Fruit fly (Drosophila melanogaster) whole organism, wandering third instar larva: ENCODE measurements around the gene GluRIIA.

ENCODE experiments used
- Abd-B ChIP-seq: fragments of >200 bp; optimal IDR thresholded peaks from 2 replicates; lab custom pipeline; 2017; ENCODE audit warnings: missing biosample characterization, missing genetic modification characterization
- CG9705 ChIP-seq: fragments of 200-800 bp; sonication (Bioruptor generic); optimal IDR thresholded peaks from 2 replicates; lab custom pipeline; 2018; ENCODE audit warnings: missing biosample characterization, mild to moderate bottlenecking, missing genetic modification characterization
- Dfd ChIP-seq: fragments of >200 bp; optimal IDR thresholded peaks from 2 replicates; lab custom pipeline; 2017; ENCODE audit warnings: missing biosample characterization, missing genetic modification characterization
- Dif ChIP-seq: fragments of 200-275, 200-300 bp; sonication (Bioruptor generic); optimal IDR thresholded peaks from 2 replicates; lab custom pipeline; 2018; ENCODE audit warnings: missing biosample characterization, missing genetic modification characterization; ENCODE audit not compliant: partially characterized antibody
- GATAd ChIP-seq: sonication (Bioruptor generic); optimal IDR thresholded peaks from 2 replicates; lab custom pipeline; 2016; ENCODE audit warnings: missing biosample characterization, missing genetic modification characterization
- HLH106 ChIP-seq: fragments of 200-800 bp; optimal IDR thresholded peaks from 3 replicates; lab custom pipeline; 2019; ENCODE audit warnings: missing biosample characterization, mild to moderate bottlenecking, missing genetic modification characterization, moderate library complexity
- Hnf4 ChIP-seq: fragments of 200-800 bp; sonication (Bioruptor generic); optimal IDR thresholded peaks from 2 replicates; lab custom pipeline; 2016; ENCODE audit warnings: missing biosample characterization, mild to moderate bottlenecking, missing genetic modification characterization
- Jra ChIP-seq: sonication (Bioruptor generic); optimal IDR thresholded peaks from 2 replicates; lab custom pipeline; 2016; ENCODE audit warnings: missing biosample characterization, missing genetic modification characterization
- Mio ChIP-seq: sonication (Bioruptor generic); optimal IDR thresholded peaks from 2 replicates; lab custom pipeline; 2016; ENCODE audit warnings: missing biosample characterization, missing genetic modification characterization
- Myc ChIP-seq: fragments of >200 bp; optimal IDR thresholded peaks from 2 replicates; lab custom pipeline; 2017
- N ChIP-seq: fragments of >200 bp; optimal IDR thresholded peaks from 2 replicates; lab custom pipeline; 2018; ENCODE audit warnings: missing biosample characterization, missing external identifiers, missing genetic modification characterization
- OdsH ChIP-seq: fragments of 200-800 bp; sonication (Bioruptor generic); optimal IDR thresholded peaks from 2 replicates; lab custom pipeline; 2016; ENCODE audit warnings: missing biosample characterization, mild to moderate bottlenecking, missing genetic modification characterization
- Sp1 ChIP-seq: fragments of 200-800 bp; sonication (Bioruptor generic); optimal IDR thresholded peaks from 3 replicates; lab custom pipeline; 2019; ENCODE audit warnings: missing biosample characterization, mild to moderate bottlenecking, missing genetic modification characterization, moderate library complexity
- br ChIP-seq: fragments of 200-800 bp; sonication (Bioruptor generic); optimal IDR thresholded peaks from 2 replicates; lab custom pipeline; 2016; ENCODE audit warnings: missing biosample characterization, missing genetic modification characterization
- brk ChIP-seq: fragments of 200-800 bp; sonication (Bioruptor generic); optimal IDR thresholded peaks from 2 replicates; lab custom pipeline; 2016; ENCODE audit warnings: missing biosample characterization, mild to moderate bottlenecking, missing genetic modification characterization
- dl ChIP-seq, 2 experiments: fragments of 175-275, 200-275 bp in 1 of 2; fragments of 200-275 bp in 1 of 2; sonication (Bioruptor generic); optimal IDR thresholded peaks; lab custom pipeline; 2018; ENCODE audit warnings: mild to moderate bottlenecking in 2 of 2, missing biosample characterization in 2 of 2, missing genetic modification characterization in 2 of 2, moderate library complexity in 2 of 2; ENCODE audit not compliant: partially characterized antibody in 2 of 2, insufficient read depth in 1 of 2
- dmrt93B ChIP-seq: fragments of 200-800 bp; sonication (Bioruptor generic); optimal IDR thresholded peaks from 2 replicates; lab custom pipeline; 2018; ENCODE audit warnings: missing biosample characterization, mild to moderate bottlenecking, missing genetic modification characterization
- dsf ChIP-seq: sonication (Bioruptor generic); optimal IDR thresholded peaks from 2 replicates; lab custom pipeline; 2016; ENCODE audit warnings: missing biosample characterization, missing genetic modification characterization, borderline replicate concordance
- ey ChIP-seq: fragments of 200-800 bp; sonication (Bioruptor generic); optimal IDR thresholded peaks from 2 replicates; lab custom pipeline; 2016; ENCODE audit warnings: missing biosample characterization, missing genetic modification characterization
- foxo ChIP-seq, 2 experiments: fragments of 200-800 bp; sonication (Bioruptor generic); optimal IDR thresholded peaks; 2 replicates in 1 of 2; 3 replicates in 1 of 2; lab custom pipeline; 2016 to 2017; ENCODE audit warnings: missing biosample characterization in 2 of 2, missing genetic modification characterization in 2 of 2
- fru ChIP-seq: fragments of 200-800 bp; sonication (Bioruptor generic); optimal IDR thresholded peaks from 3 replicates; lab custom pipeline; 2016; ENCODE audit warnings: missing biosample characterization, mild to moderate bottlenecking, missing genetic modification characterization
- h ChIP-seq: fragments of 200-800 bp; sonication (Bioruptor generic); optimal IDR thresholded peaks from 3 replicates; lab custom pipeline; 2016; ENCODE audit warnings: missing biosample characterization, mild to moderate bottlenecking, missing genetic modification characterization
- jim ChIP-seq: fragments of 175-275, 200-325 bp; sonication (Bioruptor generic); optimal IDR thresholded peaks from 2 replicates; lab custom pipeline; 2016; ENCODE audit warnings: missing biosample characterization, mild to moderate bottlenecking, missing genetic modification characterization
- pan ChIP-seq: fragments of >200 bp; optimal IDR thresholded peaks from 2 replicates; lab custom pipeline; 2017
- rgr ChIP-seq: fragments of 200-800 bp; sonication (Bioruptor generic); optimal IDR thresholded peaks from 3 replicates; lab custom pipeline; 2016; ENCODE audit warnings: missing biosample characterization, mild to moderate bottlenecking, missing genetic modification characterization
- sage ChIP-seq: fragments of 200-800 bp; sonication (Bioruptor generic); optimal IDR thresholded peaks from 2 replicates; lab custom pipeline; 2016; ENCODE audit warnings: missing biosample characterization, mild to moderate bottlenecking, missing genetic modification characterization
- sv ChIP-seq: fragments of 200-800 bp; sonication (Bioruptor generic); optimal IDR thresholded peaks from 3 replicates; lab custom pipeline; 2016; ENCODE audit warnings: missing biosample characterization, missing genetic modification characterization
- tai ChIP-seq: sonication (Bioruptor generic); optimal IDR thresholded peaks from 2 replicates; lab custom pipeline; 2016; ENCODE audit warnings: missing biosample characterization, missing genetic modification characterization
- usp ChIP-seq: fragments of >200 bp; optimal IDR thresholded peaks from 2 replicates; lab custom pipeline; 2017; ENCODE audit warnings: missing biosample characterization, missing genetic modification characterization
- woc ChIP-seq: sonication (Bioruptor generic); optimal IDR thresholded peaks from 2 replicates; lab custom pipeline; 2016; ENCODE audit warnings: missing biosample characterization, mild to moderate bottlenecking, missing genetic modification characterization

The GluRIIA gene

DNA sequence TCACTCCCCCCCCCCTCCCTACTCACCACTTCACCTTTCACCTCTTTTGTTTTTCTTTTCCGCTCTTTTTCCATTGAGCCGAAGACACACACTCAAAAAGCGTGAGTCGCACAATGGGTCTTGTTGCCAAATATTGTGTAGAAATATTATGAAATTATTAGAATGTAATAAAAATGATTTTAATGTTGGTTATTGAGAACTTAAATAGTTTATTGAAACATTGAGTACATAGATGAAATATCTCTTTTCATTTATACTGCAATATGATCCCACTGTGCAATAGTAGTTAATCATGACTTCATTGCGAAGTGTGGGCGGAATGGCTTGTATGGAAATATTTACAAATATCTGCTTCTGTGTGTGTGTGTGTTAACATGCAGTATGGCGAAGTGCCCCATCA is 12.2 kb downstream of the GluRIIA start:
- TF ChIP-seq foxo (GFP tag; optimal IDR thresholded peaks at IDR 0.05; lab: Kevin White, UChicago), result peak in 1 of 2 experiments; percentile 2
- TF ChIP-seq HLH106 (tag; lab: Kevin White, UChicago), result peak; percentile 14
- TF ChIP-seq jim (GFP tag; lab: Kevin White, UChicago), result no peak

DNA sequence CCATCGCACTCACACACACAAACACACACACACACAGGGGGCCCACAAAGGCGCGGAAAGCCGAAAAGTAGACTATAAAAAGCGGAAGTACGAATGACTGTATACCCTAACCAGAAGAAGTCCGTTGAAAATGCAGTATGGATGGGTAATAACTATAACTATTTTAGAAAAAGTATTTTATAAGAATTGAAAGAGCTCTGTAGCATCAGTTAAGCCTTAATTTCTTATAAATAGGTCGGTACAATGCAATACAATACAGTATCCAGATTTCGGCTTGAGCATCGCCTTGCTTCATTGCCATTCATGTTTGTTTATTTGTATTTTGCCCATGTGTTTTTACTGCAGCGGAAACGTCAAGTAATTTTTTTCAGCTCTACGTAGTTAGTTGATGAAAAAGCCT is 14.6 kb downstream of the GluRIIA start:
- TF ChIP-seq rgr, result peak; percentile 24
- TF ChIP-seq woc, result no peak
- TF ChIP-seq h, result peak; percentile 35
- TF ChIP-seq jim (GFP tag; lab: Kevin White, UChicago), result no peak
- TF ChIP-seq Jra (GFP tag; lab: Kevin White, UChicago), result no peak
- peak in 1 of 2 experiments; percentile 34 for TF ChIP-seq foxo (GFP tag; optimal IDR thresholded peaks at IDR 0.05; lab: Kevin White, UChicago)
- TF ChIP-seq Hnf4 (GFP tag; lab: Kevin White, UChicago), result no peak
- TF ChIP-seq fru, result peak; percentile 40
- TF ChIP-seq usp (GFP tag; lab: Kevin White, UChicago), result no peak
- TF ChIP-seq HLH106 (tag; lab: Kevin White, UChicago), result peak; percentile 54
- no peak for TF ChIP-seq CG9705 (GFP tag; lab: Kevin White, UChicago)
- peak; percentile 32 for TF ChIP-seq ey (GFP tag; lab: Kevin White, UChicago)
- TF ChIP-seq Dfd (GFP tag; lab: Kevin White, UChicago), result peak; percentile 53
- TF ChIP-seq GATAd, result no peak
- peak; percentile 23 for TF ChIP-seq OdsH (GFP tag; lab: Kevin White, UChicago)
- peak; percentile 12 for TF ChIP-seq dmrt93B (GFP tag; lab: Kevin White, UChicago)

DNA sequence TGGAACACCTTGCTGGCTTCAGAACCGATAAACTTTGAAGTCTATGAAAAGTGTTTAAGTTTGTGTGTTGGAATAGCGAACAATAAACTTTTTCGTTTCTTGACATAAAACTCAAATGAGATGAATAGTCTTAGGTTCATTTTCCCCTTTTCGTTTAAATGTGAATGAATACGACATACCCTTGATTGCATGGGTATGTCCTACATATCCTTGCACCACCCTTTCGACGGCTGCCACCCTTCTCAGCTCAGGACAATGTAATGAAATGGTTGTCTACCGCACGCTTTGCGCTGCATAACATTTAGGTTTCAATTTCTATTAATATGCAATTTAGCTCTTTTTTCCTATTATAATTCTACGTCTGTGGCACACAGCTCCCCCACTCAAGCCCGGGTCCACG is 26.1 kb downstream of the GluRIIA start, which contains the start of gene CG14011:
Gene CG14011, minus strand, starts transcription at position 101 of the 400 bp plus-strand sequence.
- TF ChIP-seq brk (GFP tag; lab: Kevin White, UChicago), result no peak
- no peak for TF ChIP-seq usp (GFP tag; lab: Kevin White, UChicago)
- TF ChIP-seq woc, result no peak
- TF ChIP-seq Sp1 (GFP tag; lab: Kevin White, UChicago), result no peak
- TF ChIP-seq Myc (lab: Kevin White, UChicago), result no peak
- TF ChIP-seq tai, result no peak
- no peak for TF ChIP-seq Dfd (GFP tag; lab: Kevin White, UChicago)
- TF ChIP-seq pan (lab: Kevin White, UChicago), result no peak
- TF ChIP-seq sage, result no peak
- no peak for TF ChIP-seq rgr
- no peak for TF ChIP-seq dsf (GFP tag; lab: Kevin White, UChicago)
- TF ChIP-seq Abd-B (GFP tag; lab: Kevin White, UChicago), result no peak
- no peak for TF ChIP-seq GATAd
- no peak for TF ChIP-seq foxo (GFP tag; optimal IDR thresholded peaks at IDR 0.05; lab: Kevin White, UChicago)

DNA sequence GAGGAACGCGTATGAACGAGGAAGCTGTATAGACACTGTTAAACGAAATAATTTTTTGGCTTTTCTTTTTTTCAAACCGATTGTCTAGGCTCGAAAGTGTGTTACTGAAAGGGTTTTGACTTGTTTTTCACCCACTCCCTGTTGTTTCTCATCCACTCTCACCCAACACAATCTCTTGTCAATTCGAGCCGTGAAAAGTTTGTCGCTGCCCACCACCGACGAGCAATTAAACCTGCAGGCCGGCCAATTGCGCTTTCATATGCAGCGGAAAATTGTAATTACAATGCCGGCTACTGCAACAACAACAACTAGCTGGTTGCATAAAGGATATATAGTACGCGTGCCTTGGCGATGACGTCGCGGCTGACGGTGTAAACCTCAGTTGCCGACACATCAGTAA is 33.4 kb downstream of the GluRIIA start, which contains the start of gene CG7251:
Gene CG7251, minus strand, starts transcription at position 101 of the 400 bp plus-strand sequence.
- no peak for TF ChIP-seq N
- no peak for TF ChIP-seq Abd-B (GFP tag; lab: Kevin White, UChicago)
- TF ChIP-seq Dif (GFP tag; lab: Kevin White, UChicago), result no peak
- TF ChIP-seq Myc (lab: Kevin White, UChicago), result no peak
- TF ChIP-seq GATAd, result no peak
- no peak for TF ChIP-seq fru

DNA sequence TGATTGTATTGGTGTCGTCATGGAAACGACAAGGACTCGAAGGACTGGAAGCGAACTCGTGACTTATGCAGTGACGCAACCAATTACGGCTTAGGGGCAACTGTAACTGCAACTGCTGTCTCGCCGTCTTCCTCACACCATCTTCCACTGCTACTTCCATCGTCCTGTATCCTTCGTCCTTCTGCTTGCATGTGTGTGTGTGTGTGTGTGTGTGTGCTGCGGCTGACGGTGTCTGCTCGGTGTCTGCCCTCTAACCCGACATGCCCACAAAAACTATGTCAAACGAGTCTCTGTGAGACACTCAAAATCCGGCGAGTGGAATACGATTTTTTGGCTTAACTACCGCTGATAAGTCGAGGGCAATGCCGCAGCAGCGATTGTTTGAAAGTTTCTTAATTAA is 39.0 kb downstream of the GluRIIA start:
- TF ChIP-seq fru, result no peak
- TF ChIP-seq dl (GFP tag; optimal IDR thresholded peaks at IDR 0.05; lab: Kevin White, UChicago; ENCODE audit: insufficient read depth in 1 of 2, partially characterized antibody in 2 of 2), result no peak
- TF ChIP-seq br (GFP tag; lab: Kevin White, UChicago), result no peak
- no peak for TF ChIP-seq CG9705 (GFP tag; lab: Kevin White, UChicago)
- no peak for TF ChIP-seq GATAd
- no peak for TF ChIP-seq pan (lab: Kevin White, UChicago)
- peak; percentile 85 for TF ChIP-seq Dfd (GFP tag; lab: Kevin White, UChicago)

DNA sequence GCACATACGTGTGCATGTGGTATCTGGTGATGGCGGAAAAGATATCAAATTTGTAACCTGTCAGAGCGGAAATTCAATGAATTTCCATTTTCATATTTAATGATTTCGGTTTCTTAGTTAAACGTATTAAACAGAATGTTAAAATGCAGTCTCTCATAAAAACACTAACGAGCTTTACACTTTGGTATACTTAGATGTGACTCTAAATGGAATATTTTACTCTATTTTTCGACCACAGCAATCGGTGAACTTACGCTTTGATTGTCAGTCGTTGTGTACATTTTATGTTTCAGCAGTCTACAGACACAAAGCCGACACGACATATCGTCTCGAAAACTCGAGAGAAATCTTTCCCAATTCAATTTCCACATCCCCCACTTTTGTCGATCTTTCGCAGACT is 41.7 kb downstream of the GluRIIA start, which contains the start of gene CG18266:
Gene CG18266, plus strand, starts transcription at position 301 of the 400 bp plus-strand sequence.
- TF ChIP-seq brk (GFP tag; lab: Kevin White, UChicago), result no peak
- TF ChIP-seq Jra (GFP tag; lab: Kevin White, UChicago), result no peak
- TF ChIP-seq dl (GFP tag; optimal IDR thresholded peaks at IDR 0.05; lab: Kevin White, UChicago; ENCODE audit: insufficient read depth in 1 of 2, partially characterized antibody in 2 of 2), result no peak
- no peak for TF ChIP-seq br (GFP tag; lab: Kevin White, UChicago)
- no peak for TF ChIP-seq jim (GFP tag; lab: Kevin White, UChicago)
- TF ChIP-seq rgr, result no peak
- no peak for TF ChIP-seq Mio (GFP tag; lab: Kevin White, UChicago)
- TF ChIP-seq h, result no peak
- TF ChIP-seq Dif (GFP tag; lab: Kevin White, UChicago), result no peak
- TF ChIP-seq sv (GFP tag; lab: Kevin White, UChicago), result no peak
- no peak for TF ChIP-seq dsf (GFP tag; lab: Kevin White, UChicago)
- no peak for TF ChIP-seq sage
